Worm (Caenorhabditis elegans) whole organism, L4 larva: ENCODE data around the gene his-40.
A peak's percentile ranks its signal among the peaks of the same experiment; 100 is the strongest.

ENCODE experiments used
- nhr-28 ChIP-seq: fragments of 150-350 bp; optimal IDR thresholded peaks from 2 replicates; lab custom pipeline; 2014; ENCODE audit warnings: missing biosample characterization, missing genetic modification characterization
- sdz-12 ChIP-seq: fragments of 200-800 bp; sonication (Bioruptor generic); optimal IDR thresholded peaks from 2 replicates; lab custom pipeline; 2018; ENCODE audit warnings: mild to moderate bottlenecking, missing genetic modification characterization, missing compliant biosample characterization
- unc-62 ChIP-seq, 3 experiments: fragments of 150-350 bp in 1 of 3; sonication (generic microtip); optimal IDR thresholded peaks in 2 of 3; peaks in 1 of 3; 1 replicate in 1 of 3; 2 replicates in 2 of 3; lab custom pipeline; 2014 to 2017; ENCODE audit warnings: missing biosample characterization in 3 of 3, missing genetic modification characterization in 3 of 3, missing genetic modification reagents in 3 of 3, missing genotype in 1 of 3

DNA sequence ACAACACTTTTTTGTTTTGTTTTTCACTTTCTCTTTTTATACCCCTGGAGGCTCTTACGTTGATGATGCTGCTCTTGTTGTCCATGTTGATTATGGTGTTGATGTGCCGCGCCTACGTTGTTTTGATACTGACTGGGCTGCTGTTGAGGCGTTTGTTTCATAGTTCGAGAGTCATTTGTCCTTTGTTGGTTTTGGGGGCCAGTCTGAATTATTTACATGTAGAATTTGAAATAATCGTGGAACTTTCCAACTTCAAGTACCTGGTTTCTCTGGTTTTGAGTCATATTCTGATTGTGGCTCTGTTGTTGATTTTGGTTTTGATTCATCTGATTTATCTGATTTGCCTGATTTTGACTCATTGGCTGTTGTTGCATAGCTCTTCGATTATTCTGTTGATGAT lies 31.8 kb upstream of the his-40 start:
- TF ChIP-seq nhr-28 (tag; lab: Kevin White, UChicago), result no peak
- no peak for TF ChIP-seq sdz-12 (GFP tag; lab: Kevin White, UChicago)
- peak in 1 of 2 experiments; percentile 95 for TF ChIP-seq unc-62 (GFP tag; optimal IDR thresholded peaks at IDR 0.05 in 1 of 2; lab: Kevin White, UChicago)
- no peak for TF ChIP-seq unc-62 (tag; optimal IDR thresholded peaks at IDR 0.05; lab: Kevin White, UChicago)
